Worm (Caenorhabditis elegans) whole organism, mixed stage, embryonic: ENCODE results near the gene Y73F8A.5.

Experiments used
- blmp-1 ChIP-seq: fragments of 150-350 bp; optimal IDR thresholded peaks from 2 replicates; lab custom pipeline; 2014; ENCODE audit warnings: missing biosample characterization, missing genetic modification characterization
- lin-13 ChIP-seq: fragments of 150-350 bp; optimal IDR thresholded peaks from 2 replicates; lab custom pipeline; 2014; ENCODE audit warnings: missing biosample characterization, missing genetic modification characterization
- mep-1 ChIP-seq: fragments of 150-350 bp; optimal IDR thresholded peaks from 2 replicates; lab custom pipeline; 2017; ENCODE audit warnings: missing biosample characterization, missing genetic modification reagents, missing genetic modification characterization, inconsistent platforms
- nhr-12 ChIP-seq: fragments of 150-350 bp; optimal IDR thresholded peaks from 2 replicates; lab custom pipeline; 2014; ENCODE audit warnings: missing biosample characterization, missing genetic modification characterization
- nhr-237 ChIP-seq: fragments of 150-350 bp; optimal IDR thresholded peaks from 2 replicates; lab custom pipeline; 2014; ENCODE audit warnings: missing biosample characterization, missing genetic modification characterization
- nhr-28 ChIP-seq: fragments of 150-350 bp; optimal IDR thresholded peaks from 2 replicates; lab custom pipeline; 2014; ENCODE audit warnings: missing biosample characterization, missing genetic modification characterization
- tbx-8 ChIP-seq: fragments of 200-800 bp; sonication (Bioruptor generic); optimal IDR thresholded peaks from 2 replicates; lab custom pipeline; 2018; ENCODE audit warnings: mild to moderate bottlenecking, missing genetic modification characterization, moderate library complexity, missing compliant biosample characterization
- unc-62 ChIP-seq: fragments of 150-350 bp; optimal IDR thresholded peaks from 2 replicates; lab custom pipeline; 2014; ENCODE audit warnings: missing biosample characterization, missing genetic modification reagents, missing genetic modification characterization
- ztf-11 ChIP-seq: fragments of 150-350 bp; optimal IDR thresholded peaks from 2 replicates; lab custom pipeline; 2014; ENCODE audit warnings: missing biosample characterization, missing genetic modification characterization

DNA sequence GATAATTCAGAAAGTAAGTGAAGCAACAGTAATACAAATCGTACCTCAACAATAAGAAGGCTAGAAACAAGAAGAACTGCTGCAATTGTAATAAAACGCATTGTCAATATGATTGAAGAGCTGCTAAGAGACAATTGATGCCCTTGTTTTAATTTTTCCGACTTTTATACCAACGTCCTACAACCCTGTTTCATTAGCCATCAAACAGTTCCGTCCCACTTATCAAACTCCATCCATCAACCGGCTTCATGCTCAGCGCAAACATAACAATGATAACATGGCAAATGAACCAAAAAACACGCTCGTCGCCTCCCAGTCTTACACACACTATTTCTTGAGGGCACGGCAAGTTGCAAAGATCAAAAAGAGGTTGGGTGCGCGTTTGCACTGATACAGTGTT, 31.5 kb downstream of the Y73F8A.5 start, which contains the start of gene pqn-90:
- TF ChIP-seq nhr-28 = no peak
- TF ChIP-seq ztf-11 (tag; lab: Kevin White, UChicago) = no peak
- TF ChIP-seq mep-1 (tag; lab: Kevin White, UChicago) = no peak
- TF ChIP-seq nhr-237 (tag; lab: Kevin White, UChicago) = no peak
- no peak for TF ChIP-seq nhr-12 (tag; lab: Kevin White, UChicago)
- TF ChIP-seq blmp-1 (tag; lab: Kevin White, UChicago) = no peak
- TF ChIP-seq tbx-8 = no peak
- TF ChIP-seq lin-13 (tag; lab: Kevin White, UChicago) = no peak
- TF ChIP-seq unc-62 (GFP tag; lab: Kevin White, UChicago) = no peak
